Worm (Caenorhabditis elegans) whole organism, L4 larva: ENCODE data around the gene ZK228.1.

ENCODE experiments used
- D1046.2 ChIP-seq: fragments of 200-800 bp; sonication (Bioruptor generic); IDR thresholded peaks from 2 replicates; pipeline ENCODE4 v1.3.6; 2022; ENCODE audit warnings: missing genetic modification characterization, missing compliant biosample characterization
- F10B5.3 ChIP-seq: sonication (generic microtip); optimal IDR thresholded peaks from 2 replicates; lab custom pipeline; 2016; ENCODE audit warnings: mild to moderate bottlenecking, missing genetic modification characterization, missing compliant biosample characterization
- F26F4.8 ChIP-seq: fragments of 200-800 bp; sonication (Bioruptor generic); conservative IDR thresholded peaks from 2 replicates; pipeline ENCODE4 v1.3.6; 2022; ENCODE audit warnings: missing genetic modification characterization, missing compliant biosample characterization
- T26A8.4 ChIP-seq: fragments of 200-800 bp; sonication (Bioruptor generic); IDR thresholded peaks from 2 replicates; pipeline ENCODE4 v1.3.6; 2022; ENCODE audit warnings: missing genetic modification characterization, missing compliant biosample characterization
- Y105C5A.15 ChIP-seq: fragments of 200-800 bp; sonication (Bioruptor generic); IDR thresholded peaks from 2 replicates; pipeline ENCODE4 v1.3.6; 2022; ENCODE audit warnings: missing genetic modification characterization, missing compliant biosample characterization
- Y75B8A.6 ChIP-seq: fragments of 200-800 bp; sonication (Bioruptor generic); IDR thresholded peaks from 2 replicates; pipeline ENCODE4 v1.3.6; 2022; ENCODE audit warnings: missing genetic modification reagents, missing genetic modification characterization, missing compliant biosample characterization
- ZK546.5 ChIP-seq, 2 experiments: sonication (generic microtip); optimal IDR thresholded peaks; 2 replicates each; lab custom pipeline; 2017; ENCODE audit warnings: missing biosample characterization in 2 of 2, missing genetic modification characterization in 2 of 2
- ceh-20 ChIP-seq: fragments of 200-800 bp; sonication (Bioruptor generic); IDR thresholded peaks from 2 replicates; pipeline ENCODE4 v1.3.6; 2022; ENCODE audit warnings: missing genetic modification reagents, missing genetic modification characterization, missing compliant biosample characterization
- ceh-28 ChIP-seq: fragments of 150-350 bp; optimal IDR thresholded peaks from 2 replicates; lab custom pipeline; 2014; ENCODE audit warnings: missing biosample characterization, missing genetic modification reagents, missing genetic modification characterization
- ceh-62 ChIP-seq: sonication (generic microtip); optimal IDR thresholded peaks from 2 replicates; lab custom pipeline; 2017; ENCODE audit warnings: missing biosample characterization, missing genetic modification characterization
- ceh-82 ChIP-seq: sonication (generic microtip); optimal IDR thresholded peaks from 2 replicates; lab custom pipeline; 2017; ENCODE audit warnings: missing biosample characterization, missing genetic modification characterization
- ces-1 ChIP-seq: fragments of 150-350 bp; sonication (generic microtip); optimal IDR thresholded peaks from 4 replicates; lab custom pipeline; 2014; ENCODE audit warnings: missing biosample characterization, missing genetic modification reagents, missing genetic modification characterization
- daf-12 ChIP-seq: fragments of 150-350 bp; optimal IDR thresholded peaks from 2 replicates; lab custom pipeline; 2014; ENCODE audit warnings: missing biosample characterization, missing genetic modification reagents, missing genetic modification characterization
- dmd-9 ChIP-seq: fragments of 200-800 bp; sonication (Bioruptor generic); IDR thresholded peaks from 2 replicates; pipeline ENCODE4 v1.3.6; 2022; ENCODE audit warnings: missing genetic modification reagents, missing genetic modification characterization, missing compliant biosample characterization
- egl-27 ChIP-seq: sonication (generic microtip); optimal IDR thresholded peaks from 3 replicates; lab custom pipeline; 2017; ENCODE audit warnings: missing biosample characterization, missing genetic modification reagents, missing genetic modification characterization
- lin-13 ChIP-seq: fragments of 150-350 bp; optimal IDR thresholded peaks from 2 replicates; lab custom pipeline; 2014; ENCODE audit warnings: missing biosample characterization, missing genetic modification reagents, missing genetic modification characterization
- lin-15B ChIP-seq: fragments of 150-350 bp; sonication (generic microtip); optimal IDR thresholded peaks from 3 replicates; lab custom pipeline; 2014; ENCODE audit warnings: missing biosample characterization, missing genetic modification characterization
- lir-3 ChIP-seq: sonication (generic microtip); optimal IDR thresholded peaks from 2 replicates; lab custom pipeline; 2016; ENCODE audit warnings: mild to moderate bottlenecking, missing genetic modification characterization, missing compliant biosample characterization
- madf-9 ChIP-seq: fragments of 200-800 bp; sonication (Bioruptor generic); conservative IDR thresholded peaks from 2 replicates; pipeline ENCODE4 v1.3.6; 2022; ENCODE audit warnings: missing genetic modification reagents, missing genetic modification characterization, missing compliant biosample characterization
- mdt-29 ChIP-seq: fragments of 200-800 bp; sonication (Bioruptor generic); IDR thresholded peaks from 2 replicates; pipeline ENCODE4 v1.3.6; 2022; ENCODE audit warnings: missing genetic modification reagents, missing genetic modification characterization, missing compliant biosample characterization
- nhr-25 ChIP-seq: sonication (generic microtip); optimal IDR thresholded peaks from 2 replicates; lab custom pipeline; 2017; ENCODE audit warnings: missing genetic modification characterization, mild to moderate bottlenecking, missing compliant biosample characterization, antibody characterized with exemption, moderate library complexity, borderline replicate concordance; ENCODE audit not compliant: insufficient read depth
- nhr-28 ChIP-seq: fragments of 150-350 bp; optimal IDR thresholded peaks from 2 replicates; lab custom pipeline; 2014; ENCODE audit warnings: missing biosample characterization, missing genetic modification characterization
- nhr-41 ChIP-seq: fragments of 200-800 bp; sonication (Bioruptor generic); IDR thresholded peaks from 2 replicates; pipeline ENCODE4 v1.3.6; 2022; ENCODE audit warnings: missing genetic modification reagents, missing genetic modification characterization, missing compliant biosample characterization
- nhr-77 ChIP-seq: fragments of 150-350 bp; optimal IDR thresholded peaks from 2 replicates; lab custom pipeline; 2014; ENCODE audit warnings: missing biosample characterization, missing genetic modification characterization
- set-16 ChIP-seq: fragments of 200-800 bp; sonication (Bioruptor generic); IDR thresholded peaks from 2 replicates; pipeline ENCODE4 v1.3.6; 2022; ENCODE audit warnings: missing genetic modification reagents, missing genetic modification characterization, missing compliant biosample characterization
- snpc-4 ChIP-seq: fragments of 150-350 bp; optimal IDR thresholded peaks from 2 replicates; lab custom pipeline; 2014; ENCODE audit warnings: missing biosample characterization, missing genetic modification characterization
- spr-1 ChIP-seq: sonication (generic microtip); optimal IDR thresholded peaks from 2 replicates; lab custom pipeline; 2016; ENCODE audit warnings: mild to moderate bottlenecking, missing genetic modification characterization, missing compliant biosample characterization
- tag-97 ChIP-seq: fragments of 200-800 bp; sonication (Bioruptor generic); IDR thresholded peaks from 2 replicates; pipeline ENCODE4 v1.3.6; 2022; ENCODE audit warnings: missing genetic modification characterization, missing compliant biosample characterization
- unc-62 ChIP-seq, 3 experiments: fragments of 150-350 bp in 1 of 3; sonication (generic microtip); optimal IDR thresholded peaks in 2 of 3; peaks in 1 of 3; 1 replicate in 1 of 3; 2 replicates in 2 of 3; lab custom pipeline; 2014 to 2017; ENCODE audit warnings: missing biosample characterization in 3 of 3, missing genetic modification characterization in 3 of 3, missing genetic modification reagents in 3 of 3, missing genotype in 1 of 3
- zfp-2 ChIP-seq: sonication (generic microtip); optimal IDR thresholded peaks from 2 replicates; lab custom pipeline; 2016; ENCODE audit warnings: mild to moderate bottlenecking, missing genetic modification characterization, missing compliant biosample characterization
- ztf-7 ChIP-seq: fragments of 150-350 bp; optimal IDR thresholded peaks from 2 replicates; lab custom pipeline; 2014; ENCODE audit warnings: missing biosample characterization, missing genetic modification characterization

ZK228.1 gene

DNA sequence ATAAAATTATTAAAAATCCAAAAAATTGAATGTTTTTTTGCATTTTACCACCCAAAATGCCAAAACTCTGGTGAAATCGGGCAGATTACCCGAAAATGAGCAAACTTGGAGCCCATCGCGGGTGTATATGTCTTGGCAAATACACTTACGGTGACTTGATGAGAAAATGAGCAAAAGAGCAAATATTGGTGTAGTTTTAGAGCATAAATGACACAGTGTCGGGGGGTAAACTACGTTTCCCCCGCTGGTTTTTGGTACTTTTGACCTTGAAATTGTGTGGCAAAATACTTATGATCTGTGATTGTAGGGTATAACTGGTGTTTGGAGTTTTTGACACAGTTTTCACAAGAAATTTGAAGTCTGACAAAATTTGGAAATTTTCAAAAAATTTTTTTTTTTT lies 31.3 kb upstream of the ZK228.1 start, which contains the start of gene ZK262.2:
Gene ZK262.2 (minus strand): TSS at position 101 of the 400 bp plus-strand sequence.
- TF ChIP-seq F10B5.3, result no peak
- TF ChIP-seq nhr-28 (tag; lab: Kevin White, UChicago), result peak; percentile 9
- TF ChIP-seq, all 104 proteins: peak for 1

DNA sequence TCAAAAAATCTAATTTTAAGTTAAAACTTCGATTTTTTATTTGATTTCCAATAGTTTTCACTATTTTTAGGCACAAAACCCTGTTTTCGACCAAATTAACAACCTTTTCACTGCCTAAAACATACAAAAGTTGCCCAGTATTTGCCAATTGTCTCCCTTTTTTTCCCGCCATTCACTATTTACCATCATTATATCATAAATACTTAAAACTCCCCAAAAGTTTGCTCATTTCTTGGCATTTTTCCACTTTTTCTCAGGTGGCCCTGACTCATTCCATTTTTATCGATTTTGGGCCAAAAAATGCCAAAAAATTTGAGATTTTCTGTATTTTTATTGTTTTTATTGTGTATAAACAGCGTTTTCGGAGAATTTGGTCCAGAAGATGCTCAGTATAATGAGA lies 30.2 kb upstream of the ZK228.1 start, which contains the start of gene txt-8:
Gene txt-8 (plus strand): TSS at position 301 of the 400 bp plus-strand sequence.
- TF ChIP-seq nhr-77 (tag; lab: Kevin White, UChicago) (no peak), Y105C5A.15 (GFP tag; lab: Robert Waterston, UW) (no peak), set-16 (no peak), F26F4.8 (GFP tag; lab: Robert Waterston, UW) (no peak)

DNA sequence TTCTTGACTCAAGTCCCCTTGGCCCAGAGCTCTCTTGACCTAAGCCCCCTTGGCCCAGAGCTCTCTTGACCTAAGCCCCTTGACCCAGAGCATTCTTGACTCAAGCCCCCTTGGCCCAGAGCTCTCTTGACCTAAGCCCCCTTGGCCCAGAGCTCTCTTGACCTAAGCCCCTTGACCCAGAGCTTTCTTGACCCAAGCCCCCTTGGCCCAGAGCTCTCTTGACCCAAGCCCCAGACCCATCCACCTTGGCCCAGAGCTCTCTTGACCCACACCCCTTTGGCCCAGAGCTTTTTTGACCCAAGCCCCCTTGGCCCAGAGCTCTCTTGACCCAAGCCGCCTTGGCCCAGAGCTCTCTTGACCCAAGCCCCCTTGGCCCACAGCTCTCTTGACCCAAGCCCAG lies 28.3 kb upstream of the ZK228.1 start:
- TF ChIP-seq set-16, result peak; percentile 93

DNA sequence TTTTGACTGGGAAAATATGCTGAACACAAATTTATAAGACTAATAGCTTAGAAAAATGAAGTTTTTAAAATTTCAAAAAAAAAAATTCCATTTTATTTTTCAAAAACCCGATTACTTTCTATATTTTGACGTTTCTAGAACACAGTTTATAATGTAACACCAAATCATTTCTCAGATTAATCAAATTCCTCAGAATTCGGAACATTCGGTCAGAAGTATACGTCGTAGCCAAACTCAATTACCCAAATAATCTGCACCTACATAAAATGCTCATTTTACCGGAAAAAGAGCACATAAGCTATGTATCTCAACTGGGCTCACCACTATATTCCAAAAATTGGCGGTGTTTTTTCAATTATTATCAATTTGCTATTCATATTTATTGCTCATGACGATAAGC lies 23.4 kb upstream of the ZK228.1 start, which contains the start of gene srj-26:
Gene srj-26 (plus strand): TSS at position 301 of the 400 bp plus-strand sequence.
- TF ChIP-seq ceh-82 (tag; lab: Kevin White, UChicago) (no peak), ZK546.5 (tag; optimal IDR thresholded peaks at IDR 0.05; lab: Kevin White, UChicago) (no peak)

DNA sequence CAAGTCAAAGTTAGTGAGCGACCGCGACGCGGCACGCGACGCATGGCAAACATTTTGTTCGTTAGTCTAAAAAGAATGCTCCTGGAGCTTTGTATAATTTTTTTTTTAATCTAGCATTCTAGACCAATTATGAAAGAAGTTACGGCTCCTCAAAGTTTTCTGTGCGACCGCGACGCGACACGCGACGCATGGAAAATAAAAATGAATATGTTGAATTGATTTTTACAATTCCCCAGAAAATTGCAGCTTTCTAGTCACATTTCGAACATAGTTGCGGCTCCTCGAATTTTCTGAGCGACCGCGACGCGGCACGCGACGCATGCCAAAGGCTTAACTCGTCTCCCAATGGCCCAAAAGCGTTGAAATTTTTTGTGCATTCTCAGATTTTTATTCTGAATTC lies 19.7 kb upstream of the ZK228.1 start, which contains the start of gene ZK262.4:
Gene ZK262.4 (minus strand): TSS at position 101 of the 400 bp plus-strand sequence.
- TF ChIP-seq F26F4.8 (GFP tag; lab: Robert Waterston, UW) (no peak), madf-9 (GFP tag; lab: Robert Waterston, UW) (no peak), ztf-7 (tag; lab: Kevin White, UChicago) (no peak), snpc-4 (tag; lab: Kevin White, UChicago) (no peak), nhr-25 (tag; lab: Kevin White, UChicago) (no peak), ceh-20 (GFP tag; lab: Robert Waterston, UW) (no peak), egl-27 (tag; lab: Kevin White, UChicago) (no peak), nhr-28 (tag; lab: Kevin White, UChicago) (no peak), ces-1 (GFP tag; lab: Kevin White, UChicago) (no peak), daf-12 (tag; lab: Kevin White, UChicago) (no peak), ceh-62 (tag; lab: Kevin White, UChicago) (no peak), zfp-2 (no peak), dmd-9 (no peak)

DNA sequence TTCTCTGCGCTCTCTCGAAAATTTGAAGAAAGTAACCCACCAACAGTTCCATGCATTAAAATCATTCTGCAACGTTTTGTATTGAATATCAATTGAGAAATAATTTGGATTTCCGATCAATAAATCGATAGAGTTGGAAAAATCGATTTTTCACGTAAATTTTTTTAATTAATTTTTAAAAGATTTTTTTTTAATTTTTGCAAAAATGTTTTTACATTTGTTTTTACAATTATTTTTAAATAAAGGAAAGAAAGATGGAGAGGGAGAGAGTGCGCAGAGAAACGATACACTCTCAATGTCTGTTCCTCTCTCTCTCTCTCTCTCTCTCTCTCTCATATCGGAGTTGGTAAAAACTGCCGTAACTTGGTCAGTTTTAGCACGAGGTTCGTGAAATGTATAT lies 18.7 kb upstream of the ZK228.1 start, which contains the start of gene ZK262.19:
Gene ZK262.19 (minus strand): TSS at position 101 of the 400 bp plus-strand sequence.
- no peak for TF ChIP-seq unc-62 (GFP tag; optimal IDR thresholded peaks at IDR 0.05 in 1 of 2; lab: Kevin White, UChicago)
- no peak for TF ChIP-seq unc-62 (tag; optimal IDR thresholded peaks at IDR 0.05; lab: Kevin White, UChicago)
- peak; percentile 10 for TF ChIP-seq ceh-28 (tag; lab: Kevin White, UChicago)

DNA sequence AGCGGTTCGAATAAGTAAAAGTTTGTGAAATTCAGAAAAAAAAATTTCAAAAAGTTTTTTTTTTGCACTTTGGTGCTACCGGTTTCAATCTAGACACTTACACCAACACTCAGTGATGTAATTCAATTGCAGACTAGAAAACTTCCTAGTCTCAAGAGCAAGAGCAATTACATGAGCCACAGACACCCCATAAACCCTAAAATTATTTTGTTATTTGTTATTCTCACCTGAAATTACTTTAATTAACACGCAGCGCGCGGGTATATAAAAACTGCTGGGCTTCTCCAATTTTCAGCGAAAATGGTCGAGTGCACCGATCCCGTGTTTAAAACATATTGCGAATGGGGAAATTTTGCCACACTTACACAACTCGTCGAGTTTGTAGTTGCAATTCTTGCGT lies 17.9 kb upstream of the ZK228.1 start, which contains the start of gene srw-83:
Gene srw-83 (plus strand): TSS at position 301 of the 400 bp plus-strand sequence.
- TF ChIP-seq D1046.2 (GFP tag; lab: Robert Waterston, UW) (no peak), tag-97 (no peak), mdt-29 (no peak), ceh-28 (tag; lab: Kevin White, UChicago) (no peak), lin-13 (no peak), Y75B8A.6 (GFP tag; lab: Robert Waterston, UW) (no peak), snpc-4 (tag; lab: Kevin White, UChicago) (no peak), nhr-41 (GFP tag; lab: Robert Waterston, UW) (no peak), lin-15B (no peak), T26A8.4 (no peak), lir-3 (no peak), spr-1 (tag; lab: Kevin White, UChicago) (no peak)
